Worm (Caenorhabditis elegans) whole organism, late embryonic: Measurements from ENCODE around the gene Y15E3A.3.

Source experiments
- ama-1 ChIP-seq: fragments of 150-350 bp; optimal IDR thresholded peaks from 2 replicates; lab custom pipeline; 2014
- ceh-22 ChIP-seq: sonication (generic microtip); optimal IDR thresholded peaks from 2 replicates; lab custom pipeline; 2017; ENCODE audit warnings: missing biosample characterization, missing genetic modification characterization
- dmd-4 ChIP-seq: sonication (generic microtip); optimal IDR thresholded peaks from 2 replicates; lab custom pipeline; 2016; ENCODE audit warnings: borderline replicate concordance, missing genetic modification characterization, missing compliant biosample characterization
- elt-2 ChIP-seq: sonication (generic microtip); optimal IDR thresholded peaks from 2 replicates; lab custom pipeline; 2016; ENCODE audit warnings: missing genetic modification reagents, missing genetic modification characterization, missing compliant biosample characterization
- madf-2 ChIP-seq: sonication (generic microtip); optimal IDR thresholded peaks from 2 replicates; lab custom pipeline; 2017; ENCODE audit warnings: missing genetic modification characterization, missing compliant biosample characterization
- nhr-11 ChIP-seq: fragments of 150-350 bp; optimal IDR thresholded peaks from 2 replicates; lab custom pipeline; 2014; ENCODE audit warnings: missing biosample characterization, missing genetic modification characterization
- pag-3 ChIP-seq: sonication (generic microtip); optimal IDR thresholded peaks from 2 replicates; lab custom pipeline; 2016; ENCODE audit warnings: missing compliant biosample characterization, missing genetic modification characterization, borderline replicate concordance
- tbx-2 ChIP-seq: sonication (generic microtip); optimal IDR thresholded peaks from 2 replicates; lab custom pipeline; 2016; ENCODE audit warnings: missing genetic modification characterization, missing compliant biosample characterization
- unc-3 ChIP-seq, 2 experiments: fragments of 200-800 bp in 1 of 2; sonication (Bioruptor generic) in 1 of 2; sonication (generic microtip) in 1 of 2; conservative IDR thresholded peaks in 1 of 2; optimal IDR thresholded peaks in 1 of 2; 2 replicates each; pipeline versions ENCODE4 v1.3.6 to Lab custom; 2016 to 2022; ENCODE audit warnings: missing compliant biosample characterization in 2 of 2, missing genetic modification characterization in 2 of 2, missing genetic modification reagents in 1 of 2
- unc-86 ChIP-seq: sonication (generic microtip); optimal IDR thresholded peaks from 2 replicates; lab custom pipeline; 2016; ENCODE audit warnings: missing genetic modification characterization, missing compliant biosample characterization

ce11 chrX:15353874-15354480 is 28.4 kb upstream of the Y15E3A.3 start:
- TF ChIP-seq unc-3 (GFP tag; conservative IDR thresholded peaks at IDR 0.05; lab: Robert Waterston, UW) (no peak), unc-3 (tag; optimal IDR thresholded peaks at IDR 0.05; lab: Kevin White, UChicago) (no peak), ama-1 (lab: Kevin White, UChicago) (no peak), madf-2 (tag; lab: Kevin White, UChicago) (no peak), elt-2 (tag; lab: Kevin White, UChicago) (no peak), pag-3 (tag; lab: Kevin White, UChicago) (peak; percentile 36), tbx-2 (peak; percentile 74), dmd-4 (tag; lab: Kevin White, UChicago) (peak; percentile 56), ceh-22 (tag; lab: Kevin White, UChicago) (no peak), unc-86 (no peak), nhr-11 (no peak)
